Worm (Caenorhabditis elegans) whole organism, young adult: ENCODE measurements around the gene srx-43.

Source experiments
- B0261.1 ChIP-seq: sonication (generic microtip); optimal IDR thresholded peaks from 2 replicates; lab custom pipeline; 2016; ENCODE audit warnings: mild to moderate bottlenecking, missing genetic modification characterization, moderate library complexity, missing compliant biosample characterization
- B0336.3 ChIP-seq: fragments of 200-800 bp; sonication (Bioruptor generic); IDR thresholded peaks from 2 replicates; pipeline ENCODE4 v1.3.6; 2022; ENCODE audit warnings: missing genetic modification characterization, missing compliant biosample characterization
- D2030.7 ChIP-seq: fragments of 200-800 bp; sonication (Bioruptor generic); IDR thresholded peaks from 2 replicates; pipeline ENCODE4 v1.3.6; 2022; ENCODE audit warnings: missing genetic modification reagents, missing genetic modification characterization, missing compliant biosample characterization
- F22D6.2 ChIP-seq: sonication (generic microtip); optimal IDR thresholded peaks from 2 replicates; lab custom pipeline; 2016; ENCODE audit warnings: mild to moderate bottlenecking, missing genetic modification characterization, missing compliant biosample characterization
- F39B2.1 ChIP-seq: fragments of 200-800 bp; sonication (Bioruptor generic); IDR thresholded peaks from 2 replicates; pipeline ENCODE4 v1.3.6; 2022; ENCODE audit warnings: missing genetic modification reagents, missing genetic modification characterization, missing compliant biosample characterization
- F55B11.4 ChIP-seq: sonication (generic microtip); optimal IDR thresholded peaks from 2 replicates; lab custom pipeline; 2016; ENCODE audit warnings: missing compliant biosample characterization, missing genetic modification characterization, borderline replicate concordance; ENCODE audit not compliant: insufficient read depth
- Y53F4B.3 ChIP-seq: fragments of 200-800 bp; sonication (Bioruptor generic); IDR thresholded peaks from 2 replicates; pipeline ENCODE4 v1.3.6; 2022; ENCODE audit warnings: missing genetic modification reagents, missing genetic modification characterization, missing compliant biosample characterization
- Y53G8AR.9 ChIP-seq: fragments of 200-800 bp; sonication (Bioruptor generic); conservative IDR thresholded peaks from 2 replicates; pipeline ENCODE4 v1.3.6; 2022; ENCODE audit warnings: missing genetic modification reagents, missing genetic modification characterization, missing compliant biosample characterization
- atf-7 ChIP-seq: sonication (generic microtip); optimal IDR thresholded peaks from 2 replicates; lab custom pipeline; 2017; ENCODE audit warnings: mild to moderate bottlenecking, missing genetic modification characterization, missing compliant biosample characterization
- athp-1 ChIP-seq: sonication (generic microtip); optimal IDR thresholded peaks from 2 replicates; lab custom pipeline; 2017; ENCODE audit warnings: mild to moderate bottlenecking, missing genetic modification characterization, missing compliant biosample characterization
- attf-5 ChIP-seq: fragments of 200-800 bp; sonication (Bioruptor generic); optimal IDR thresholded peaks from 2 replicates; lab custom pipeline; 2018; ENCODE audit warnings: mild to moderate bottlenecking, missing genetic modification characterization, missing compliant biosample characterization
- bed-1 ChIP-seq: fragments of 200-800 bp; sonication (Bioruptor generic); IDR thresholded peaks from 2 replicates; pipeline ENCODE4 v1.3.6; 2022; ENCODE audit warnings: missing genetic modification reagents, missing genetic modification characterization, missing compliant biosample characterization
- bed-2 ChIP-seq: fragments of 200-800 bp; sonication (Bioruptor generic); IDR thresholded peaks from 2 replicates; pipeline ENCODE4 v1.3.6; 2022; ENCODE audit warnings: missing genetic modification reagents, missing genetic modification characterization, missing compliant biosample characterization
- ceh-27 ChIP-seq: fragments of 200-800 bp; sonication (Bioruptor generic); optimal IDR thresholded peaks from 2 replicates; lab custom pipeline; 2018; ENCODE audit warnings: mild to moderate bottlenecking, missing genetic modification characterization, moderate library complexity, missing compliant biosample characterization
- chd-7 ChIP-seq: sonication (generic microtip); optimal IDR thresholded peaks from 2 replicates; lab custom pipeline; 2016; ENCODE audit warnings: mild to moderate bottlenecking, missing genetic modification characterization, moderate library complexity, missing compliant biosample characterization
- dox-1 ChIP-seq: fragments of 200-800 bp; sonication (Bioruptor generic); IDR thresholded peaks from 2 replicates; pipeline ENCODE4 v1.3.6; 2022; ENCODE audit warnings: missing genetic modification reagents, missing genetic modification characterization, missing compliant biosample characterization
- dpff-1 ChIP-seq: sonication (generic microtip); optimal IDR thresholded peaks from 2 replicates; lab custom pipeline; 2017; ENCODE audit warnings: mild to moderate bottlenecking, missing genetic modification characterization, missing compliant biosample characterization
- dpl-1 ChIP-seq: fragments of 150-350 bp; optimal IDR thresholded peaks from 2 replicates; lab custom pipeline; 2014; ENCODE audit warnings: missing biosample characterization, missing genetic modification reagents, missing genetic modification characterization
- egl-18 ChIP-seq: fragments of 200-800 bp; sonication (Bioruptor generic); IDR thresholded peaks from 2 replicates; pipeline ENCODE4 v1.3.6; 2022; ENCODE audit warnings: missing genetic modification reagents, missing genetic modification characterization, missing compliant biosample characterization
- egl-44 ChIP-seq: fragments of 200-800 bp; sonication (Bioruptor generic); IDR thresholded peaks from 2 replicates; pipeline ENCODE4 v1.3.6; 2022; ENCODE audit warnings: missing genetic modification reagents, missing genetic modification characterization, missing compliant biosample characterization
- egrh-3 ChIP-seq: fragments of 200-800 bp; sonication (Bioruptor generic); IDR thresholded peaks from 2 replicates; pipeline ENCODE4 v1.3.6; 2022; ENCODE audit warnings: missing genetic modification reagents, missing genetic modification characterization, missing compliant biosample characterization
- gei-17 ChIP-seq: fragments of 200-800 bp; sonication (Bioruptor generic); optimal IDR thresholded peaks from 2 replicates; lab custom pipeline; 2018; ENCODE audit warnings: mild to moderate bottlenecking, missing genetic modification characterization, missing compliant biosample characterization
- him-1 ChIP-seq: sonication (generic microtip); optimal IDR thresholded peaks from 2 replicates; lab custom pipeline; 2016; ENCODE audit warnings: missing genotype, missing genetic modification reagents, missing genetic modification characterization, missing compliant biosample characterization
- hrde-1 ChIP-seq: sonication (generic microtip); optimal IDR thresholded peaks from 2 replicates; lab custom pipeline; 2016; ENCODE audit warnings: missing genetic modification characterization, mild to moderate bottlenecking, missing compliant biosample characterization, moderate library complexity, missing genotype, missing genetic modification reagents, borderline replicate concordance
- let-526 ChIP-seq: fragments of 200-800 bp; sonication (Bioruptor generic); IDR thresholded peaks from 2 replicates; pipeline ENCODE4 v1.3.6; 2022; ENCODE audit warnings: missing genetic modification reagents, missing genetic modification characterization, missing compliant biosample characterization
- lin-40 ChIP-seq: sonication (generic microtip); optimal IDR thresholded peaks from 2 replicates; lab custom pipeline; 2016; ENCODE audit warnings: missing genetic modification characterization, mild to moderate bottlenecking, missing compliant biosample characterization, missing genotype, missing genetic modification reagents
- lsy-27 ChIP-seq: sonication (generic microtip); optimal IDR thresholded peaks from 2 replicates; lab custom pipeline; 2017; ENCODE audit warnings: missing genetic modification characterization, mild to moderate bottlenecking, missing compliant biosample characterization, antibody characterized with exemption, missing genotype, borderline replicate concordance; ENCODE audit not compliant: insufficient read depth
- madf-10 ChIP-seq: sonication (generic microtip); optimal IDR thresholded peaks from 2 replicates; lab custom pipeline; 2016; ENCODE audit warnings: mild to moderate bottlenecking, missing genetic modification characterization, missing compliant biosample characterization
- madf-3 ChIP-seq: fragments of 200-800 bp; sonication (Bioruptor generic); IDR thresholded peaks from 2 replicates; pipeline ENCODE4 v1.3.6; 2022; ENCODE audit warnings: missing genetic modification reagents, missing genetic modification characterization, missing compliant biosample characterization
- madf-6 ChIP-seq: fragments of 200-800 bp; sonication (Bioruptor generic); IDR thresholded peaks from 2 replicates; pipeline ENCODE4 v1.3.6; 2022; ENCODE audit warnings: missing genetic modification reagents, missing genetic modification characterization, missing compliant biosample characterization
- mcd-1 ChIP-seq: fragments of 200-800 bp; sonication (Bioruptor generic); IDR thresholded peaks from 2 replicates; pipeline ENCODE4 v1.3.6; 2022; ENCODE audit warnings: missing genetic modification reagents, missing genetic modification characterization, missing compliant biosample characterization
- mel-28 ChIP-seq: sonication (generic microtip); optimal IDR thresholded peaks from 2 replicates; lab custom pipeline; 2016; ENCODE audit warnings: borderline replicate concordance, mild to moderate bottlenecking, missing genetic modification characterization, missing compliant biosample characterization
- nfya-1 ChIP-seq: sonication (generic microtip); optimal IDR thresholded peaks from 2 replicates; lab custom pipeline; 2017; ENCODE audit warnings: antibody characterized with exemption, missing compliant biosample characterization, missing genetic modification characterization, borderline replicate concordance; ENCODE audit not compliant: insufficient read depth
- nhr-90 ChIP-seq: sonication (generic microtip); optimal IDR thresholded peaks from 2 replicates; lab custom pipeline; 2016; ENCODE audit warnings: missing genotype, mild to moderate bottlenecking, missing genetic modification characterization, missing compliant biosample characterization
- pha-4 ChIP-seq: fragments of 150-350 bp; sonication (generic microtip); optimal IDR thresholded peaks from 2 replicates; lab custom pipeline; 2014; ENCODE audit warnings: missing biosample characterization, missing genetic modification reagents, missing genetic modification characterization
- rcor-1 ChIP-seq: fragments of 200-800 bp; sonication (Bioruptor generic); IDR thresholded peaks from 2 replicates; pipeline ENCODE4 v1.3.6; 2022; ENCODE audit warnings: missing genetic modification reagents, missing genetic modification characterization, missing compliant biosample characterization
- rpc-1 ChIP-seq, 2 experiments: fragments of 150-350 bp in 1 of 2; sonication (generic microtip) in 1 of 2; optimal IDR thresholded peaks; 2 replicates each; lab custom pipeline; 2014 to 2018; ENCODE audit warnings: missing biosample characterization in 1 of 2, missing genetic modification characterization in 1 of 2, missing genetic modification reagents in 1 of 2, missing genotype in 1 of 2
- snpc-1.1 ChIP-seq: sonication (generic microtip); optimal IDR thresholded peaks from 2 replicates; lab custom pipeline; 2017; ENCODE audit warnings: missing genetic modification characterization, mild to moderate bottlenecking, missing compliant biosample characterization, antibody characterized with exemption, moderate library complexity, missing genotype, missing genetic modification reagents; ENCODE audit not compliant: insufficient read depth
- snpc-1.3 ChIP-seq: sonication (generic microtip); optimal IDR thresholded peaks from 2 replicates; lab custom pipeline; 2017; ENCODE audit warnings: missing genetic modification characterization, mild to moderate bottlenecking, missing compliant biosample characterization, antibody characterized with exemption, moderate library complexity, missing genotype, missing genetic modification reagents; ENCODE audit not compliant: insufficient read depth
- snpc-4 ChIP-seq, 5 experiments: fragments of 150-350 bp in 1 of 5; sonication (generic microtip) in 4 of 5; optimal IDR thresholded peaks; 2 replicates each; lab custom pipeline; 2014 to 2018; ENCODE audit warnings: missing genetic modification characterization in 5 of 5, missing biosample characterization in 3 of 5, antibody characterized with exemption in 2 of 5, mild to moderate bottlenecking in 2 of 5, missing compliant biosample characterization in 2 of 5, missing genotype in 2 of 5, moderate library complexity in 2 of 5, missing genetic modification reagents in 1 of 5
- tbp1 ChIP-seq: fragments of 200-800 bp; sonication (Bioruptor generic); optimal IDR thresholded peaks from 2 replicates; lab custom pipeline; 2018; ENCODE audit warnings: mild to moderate bottlenecking, missing genetic modification characterization, missing compliant biosample characterization
- tbx-9 ChIP-seq: sonication (generic microtip); optimal IDR thresholded peaks from 2 replicates; lab custom pipeline; 2016; ENCODE audit warnings: borderline replicate concordance, missing genetic modification characterization, inconsistent platforms, missing compliant biosample characterization
- zim-3 ChIP-seq: sonication (generic microtip); optimal IDR thresholded peaks from 2 replicates; lab custom pipeline; 2017; ENCODE audit warnings: mild to moderate bottlenecking, missing genetic modification characterization, moderate library complexity, missing compliant biosample characterization
- ztf-18 ChIP-seq: sonication (generic microtip); optimal IDR thresholded peaks from 2 replicates; lab custom pipeline; 2016; ENCODE audit warnings: missing genotype, mild to moderate bottlenecking, missing genetic modification characterization, missing compliant biosample characterization
- ztf-22 ChIP-seq: fragments of 200-800 bp; sonication (Bioruptor generic); optimal IDR thresholded peaks from 2 replicates; lab custom pipeline; 2018; ENCODE audit warnings: mild to moderate bottlenecking, missing genetic modification characterization, moderate library complexity, missing compliant biosample characterization
- ztf-3 ChIP-seq: fragments of 200-800 bp; sonication (Bioruptor generic); optimal IDR thresholded peaks from 2 replicates; lab custom pipeline; 2018; ENCODE audit warnings: mild to moderate bottlenecking, missing genetic modification characterization, missing compliant biosample characterization
- ztf-6 ChIP-seq: fragments of 200-800 bp; sonication (Bioruptor generic); IDR thresholded peaks from 2 replicates; pipeline ENCODE4 v1.3.6; 2022; ENCODE audit warnings: missing genetic modification reagents, missing genetic modification characterization, missing compliant biosample characterization

The srx-43 gene

ce11 chrV:16045837-16046236 is 28.1 kb downstream of the srx-43 start, which contains the start of gene T10C6.15:
Gene T10C6.15, minus strand, starts transcription at chrV:16045940.
- TF ChIP-seq egrh-3 (GFP tag; lab: Robert Waterston, UW): no peak
- TF ChIP-seq B0336.3: 0 out of 2 replicates have a peak, but pooled peaks have one; percentile 56
- no peak for TF ChIP-seq rcor-1 (GFP tag; lab: Robert Waterston, UW)
- no peak for TF ChIP-seq Y53F4B.3 (GFP tag; lab: Robert Waterston, UW)
- no peak for TF ChIP-seq gei-17 (GFP tag; lab: Kevin White, UChicago)
- TF ChIP-seq ztf-22 (GFP tag; lab: Kevin White, UChicago): peak; percentile 71
- peak; percentile 70 for TF ChIP-seq pha-4 (tag; lab: Kevin White, UChicago)
- TF ChIP-seq mcd-1 (GFP tag; lab: Robert Waterston, UW): no peak
- TF ChIP-seq madf-3 (GFP tag; lab: Robert Waterston, UW): no peak
- TF ChIP-seq dpl-1: no peak
- TF ChIP-seq Y53G8AR.9: no peak
- TF ChIP-seq hrde-1: no peak
- no peak for TF ChIP-seq bed-2
- no peak for TF ChIP-seq nhr-90 (tag; lab: Kevin White, UChicago)
- TF ChIP-seq athp-1 (tag; lab: Kevin White, UChicago): no peak
- no peak for TF ChIP-seq egl-18 (GFP tag; lab: Robert Waterston, UW)
- TF ChIP-seq lin-40 (tag; lab: Kevin White, UChicago): no peak
- TF ChIP-seq madf-10 (tag; lab: Kevin White, UChicago): peak; percentile 18
- TF ChIP-seq tbx-9: no peak
- TF ChIP-seq atf-7 (tag; lab: Kevin White, UChicago): peak; percentile 66
- TF ChIP-seq mel-28 (tag; lab: Kevin White, UChicago): no peak
- TF ChIP-seq him-1 (tag; lab: Kevin White, UChicago): no peak
- no peak for TF ChIP-seq F22D6.2
- no peak for TF ChIP-seq dox-1 (GFP tag; lab: Robert Waterston, UW)
- no peak for TF ChIP-seq chd-7 (tag; lab: Kevin White, UChicago)
- no peak for TF ChIP-seq rpc-1 (optimal IDR thresholded peaks at IDR 0.05; lab: Kevin White, UChicago)
- no peak for TF ChIP-seq rpc-1 (tag; optimal IDR thresholded peaks at IDR 0.05; lab: Kevin White, UChicago)
- TF ChIP-seq ztf-6 (GFP tag; lab: Robert Waterston, UW): no peak
- no peak for TF ChIP-seq snpc-1.3 (tag; lab: Kevin White, UChicago)
- TF ChIP-seq attf-5 (GFP tag; lab: Kevin White, UChicago): no peak
- no peak for TF ChIP-seq ceh-27 (GFP tag; lab: Kevin White, UChicago)
- TF ChIP-seq dpff-1: no peak
- TF ChIP-seq bed-1: no peak
- TF ChIP-seq ztf-18: no peak
- no peak for TF ChIP-seq D2030.7 (GFP tag; lab: Robert Waterston, UW)
- TF ChIP-seq snpc-1.1 (tag; lab: Kevin White, UChicago): no peak
- TF ChIP-seq tbp1: peak; percentile 48
- TF ChIP-seq snpc-4 (GFP tag; optimal IDR thresholded peaks at IDR 0.05; lab: Kevin White, UChicago): no peak
- peak in 1 of 4 experiments; percentile 9 for TF ChIP-seq snpc-4 (tag; optimal IDR thresholded peaks at IDR 0.05; lab: Kevin White, UChicago)
- TF ChIP-seq lsy-27 (tag; lab: Kevin White, UChicago): no peak
- TF ChIP-seq B0261.1 (tag; lab: Kevin White, UChicago): no peak
- TF ChIP-seq F55B11.4: no peak
- no peak for TF ChIP-seq zim-3 (tag; lab: Kevin White, UChicago)
- TF ChIP-seq madf-6 (GFP tag; lab: Robert Waterston, UW): no peak
- TF ChIP-seq let-526: no peak
- TF ChIP-seq egl-44: 0 out of 2 replicates have a peak, but pooled peaks have one; percentile 51
- TF ChIP-seq F39B2.1: no peak
- TF ChIP-seq nfya-1 (tag; lab: Kevin White, UChicago): no peak
- TF ChIP-seq ztf-3 (GFP tag; lab: Kevin White, UChicago): no peak
